Fruit fly (Drosophila melanogaster): ENCODE results near the gene IntS11.

The IntS11 gene

dm6 chr3R:29773833-29774324 is 28.7 kb downstream of the IntS11 start (continued):
- TF ChIP-seq danr (GFP tag; IDR thresholded peaks at IDR 0.05), result peak; percentile 48; the same call in 1 of the 2 replicates
- peak; percentile 80 for TF ChIP-seq tgo (GFP tag; IDR thresholded peaks at IDR 0.05)
- no peak for TF ChIP-seq ash1 (GFP tag; optimal IDR thresholded peaks at IDR 0.05)
- TF ChIP-seq ftz-f1 (GFP tag; optimal IDR thresholded peaks at IDR 0.05), result no peak
- peak; percentile 57 for TF ChIP-seq Max (GFP tag; optimal IDR thresholded peaks at IDR 0.05)
- TF ChIP-seq unpg (GFP tag; optimal IDR thresholded peaks at IDR 0.05), result peak; percentile 53
- peak; percentile 75 for TF ChIP-seq CG14014 (GFP tag; IDR thresholded peaks at IDR 0.05)
- TF ChIP-seq CG6272 (GFP tag; IDR thresholded peaks at IDR 0.05), result peak; percentile 21; the same call in 1 of the 2 replicates
- TF ChIP-seq crol (GFP tag; IDR thresholded peaks at IDR 0.05), result no peak
- peak; percentile 50 for TF ChIP-seq CG8388 (GFP tag; optimal IDR thresholded peaks at IDR 0.05)
- TF ChIP-seq zfh2 (GFP tag; optimal IDR thresholded peaks at IDR 0.05), result peak; percentile 88
- TF ChIP-seq CG31365 (tag; optimal IDR thresholded peaks at IDR 0.05), result peak; percentile 40
- peak; percentile 61 for TF ChIP-seq Fer1 (GFP tag; optimal IDR thresholded peaks at IDR 0.05)
- no peak for TF ChIP-seq gce (GFP tag; IDR thresholded peaks at IDR 0.05)
- TF ChIP-seq Vsx1 (GFP tag; optimal IDR thresholded peaks at IDR 0.05), result no peak
- TF ChIP-seq amos (GFP tag; IDR thresholded peaks at IDR 0.05; ENCODE audit: partially characterized antibody), result no peak
- TF ChIP-seq sd (tag; optimal IDR thresholded peaks at IDR 0.05), result no peak
- peak; percentile 58 for TF ChIP-seq her (GFP tag; optimal IDR thresholded peaks at IDR 0.05)
- 0 out of 3 replicates have a peak, but pooled peaks have one; percentile 18 for TF ChIP-seq C15 (GFP tag; IDR thresholded peaks at IDR 0.05)
- TF ChIP-seq CG4707 (GFP tag; optimal IDR thresholded peaks at IDR 0.05), result no peak
- TF ChIP-seq CG18476 (GFP tag; optimal IDR thresholded peaks at IDR 0.05), result peak; percentile 59
- TF ChIP-seq scrt (GFP tag; optimal IDR thresholded peaks at IDR 0.05), result peak; percentile 47
- TF ChIP-seq sima (GFP tag; optimal IDR thresholded peaks at IDR 0.05), result no peak
- peak; percentile 41; the same call in 1 of the 2 replicates for TF ChIP-seq ttk (GFP tag; IDR thresholded peaks at IDR 0.05)
- TF ChIP-seq bcd (GFP tag; optimal IDR thresholded peaks at IDR 0.05), result peak; percentile 74
- peak; percentile 89 for TF ChIP-seq HLH54F (GFP tag; optimal IDR thresholded peaks at IDR 0.05)
- no peak for TF ChIP-seq Awh (GFP tag; IDR thresholded peaks at IDR 0.05)
- peak; percentile 73 for TF ChIP-seq repo (GFP tag; optimal IDR thresholded peaks at IDR 0.05)
- TF ChIP-seq ab (GFP tag; optimal IDR thresholded peaks at IDR 0.05), result peak; percentile 49
- no peak for TF ChIP-seq CG30020 (tag; optimal IDR thresholded peaks at IDR 0.05)
- TF ChIP-seq abd-A (tag; optimal IDR thresholded peaks at IDR 0.05), result no peak
- TF ChIP-seq MTF-1 (GFP tag; optimal IDR thresholded peaks at IDR 0.05; ENCODE audit: borderline replicate concordance), result no peak
- TF ChIP-seq ken (GFP tag; IDR thresholded peaks at IDR 0.05), result peak; percentile 61; the same call in 1 of the 3 replicates
- peak; percentile 7 for TF ChIP-seq pzg (GFP tag; optimal IDR thresholded peaks at IDR 0.05)
- TF ChIP-seq CG13123 (GFP tag; optimal IDR thresholded peaks at IDR 0.05), result peak; percentile 44
- TF ChIP-seq CG31224 (GFP tag; IDR thresholded peaks at IDR 0.05), result peak; percentile 64; the same call in 1 of the 2 replicates
- peak; percentile 39 for TF ChIP-seq CG6654 (GFP tag; optimal IDR thresholded peaks at IDR 0.05)
- peak; percentile 99 for TF ChIP-seq CG13894 (tag; optimal IDR thresholded peaks at IDR 0.05)
- TF ChIP-seq tap (tag; optimal IDR thresholded peaks at IDR 0.05), result peak; percentile 28
- TF ChIP-seq CG3163 (GFP tag; optimal IDR thresholded peaks at IDR 0.05), result peak; percentile 57
- no peak for TF ChIP-seq cg (GFP tag; optimal IDR thresholded peaks at IDR 0.05)
- TF ChIP-seq CG16815 (GFP tag; optimal IDR thresholded peaks at IDR 0.05), result peak; percentile 77
- TF ChIP-seq dimm (GFP tag; IDR thresholded peaks at IDR 0.05), result no peak
- no peak for TF ChIP-seq sim (GFP tag; IDR thresholded peaks at IDR 0.05)
- peak; percentile 82 for TF ChIP-seq CG30403 (GFP tag; optimal IDR thresholded peaks at IDR 0.05)
- no peak for TF ChIP-seq gro (GFP tag; optimal IDR thresholded peaks at IDR 0.05)
- peak; percentile 62 for TF ChIP-seq Xrp1 (GFP tag; IDR thresholded peaks at IDR 0.05)
- peak; percentile 59 for TF ChIP-seq HHEX (GFP tag; optimal IDR thresholded peaks at IDR 0.05)
- TF ChIP-seq CG6254 (GFP tag; optimal IDR thresholded peaks at IDR 0.05), result peak; percentile 21
- peak; percentile 56 for TF ChIP-seq Usf (GFP tag; optimal IDR thresholded peaks at IDR 0.05)
- no peak for TF ChIP-seq usp (GFP tag; optimal IDR thresholded peaks at IDR 0.05)

Data from whole organism, embryonic.